Fruit fly (Drosophila melanogaster) whole organism, embryonic: ENCODE results near the gene CG17202.

Experiments
- CG11398 ChIP-seq: fragments of 200-800 bp; sonication (Bioruptor generic); optimal IDR thresholded peaks from 2 replicates; lab custom pipeline; 2016; ENCODE audit warnings: missing biosample characterization, missing genetic modification characterization
- CG11504 ChIP-seq: fragments of 200-800 bp; sonication (Bioruptor generic); optimal IDR thresholded peaks from 3 replicates; lab custom pipeline; 2019; ENCODE audit warnings: missing biosample characterization, mild to moderate bottlenecking, missing genetic modification characterization, moderate library complexity
- CG12744 ChIP-seq: fragments of 200-800 bp; sonication (Bioruptor generic); optimal IDR thresholded peaks from 2 replicates; lab custom pipeline; 2016; ENCODE audit warnings: missing biosample characterization, missing genetic modification characterization
- CG15479 ChIP-seq: fragments of 200-800 bp; sonication (Bioruptor generic); optimal IDR thresholded peaks from 3 replicates; lab custom pipeline; 2019; ENCODE audit warnings: missing biosample characterization, mild to moderate bottlenecking, missing genetic modification characterization, moderate library complexity
- CG15696 ChIP-seq: fragments of 200-800 bp; sonication (Bioruptor generic); optimal IDR thresholded peaks from 2 replicates; lab custom pipeline; 2019; ENCODE audit warnings: missing biosample characterization, mild to moderate bottlenecking, missing genetic modification characterization, moderate library complexity
- CG18476 ChIP-seq: fragments of 200-800 bp; sonication (Bioruptor generic); optimal IDR thresholded peaks from 2 replicates; lab custom pipeline; 2016; ENCODE audit warnings: missing biosample characterization, mild to moderate bottlenecking, missing genetic modification characterization
- CG31365 ChIP-seq: fragments of 200-800 bp; sonication (Bioruptor generic); optimal IDR thresholded peaks from 2 replicates; lab custom pipeline; 2018; ENCODE audit warnings: missing biosample characterization, mild to moderate bottlenecking, missing genetic modification characterization
- CG42726 ChIP-seq: fragments of 200-800 bp; sonication (Bioruptor generic); IDR thresholded peaks from 2 replicates; pipeline ENCODE4 v1.3.6; 2022; ENCODE audit warnings: missing biosample characterization, missing genetic modification characterization; ENCODE audit not compliant: partially characterized antibody
- CG6689 ChIP-seq: fragments of 200-800 bp; sonication (Bioruptor generic); IDR thresholded peaks from 2 replicates; pipeline ENCODE4 v1.3.6; 2022; ENCODE audit warnings: missing biosample characterization, missing genetic modification characterization
- CG7357 ChIP-seq: fragments of 200-800 bp; sonication (Bioruptor generic); IDR thresholded peaks from 3 replicates; pipeline ENCODE4 v1.3.6; 2022; ENCODE audit warnings: missing biosample characterization, missing genetic modification characterization
- Chrac-16 ChIP-seq: fragments of 200-800 bp; sonication (Bioruptor generic); optimal IDR thresholded peaks from 3 replicates; lab custom pipeline; 2016; ENCODE audit warnings: missing biosample characterization, missing genetic modification characterization
- D ChIP-seq, 2 experiments: fragments of 200-800 bp in 1 of 2; fragments of >200 bp in 1 of 2; sonication (Bioruptor generic) in 1 of 2; optimal IDR thresholded peaks; 2 replicates in 1 of 2; 3 replicates in 1 of 2; lab custom pipeline; 2017; ENCODE audit warnings: mild to moderate bottlenecking in 1 of 2, missing biosample characterization in 1 of 2, missing genetic modification characterization in 1 of 2, missing genetic modification reagents in 1 of 2
- Dll ChIP-seq: fragments of 200-800 bp; sonication (Bioruptor generic); IDR thresholded peaks from 4 replicates; pipeline ENCODE4 v1.3.6; 2022; ENCODE audit warnings: missing biosample characterization, missing genetic modification characterization; ENCODE audit not compliant: partially characterized antibody
- Drgx ChIP-seq: fragments of 200-800 bp; sonication (Bioruptor generic); IDR thresholded peaks from 2 replicates; pipeline ENCODE4 v1.3.6; 2022; ENCODE audit warnings: missing biosample characterization, missing genetic modification characterization
- Eip74EF ChIP-seq, 2 experiments: fragments of 200-800 bp in 1 of 2; fragments of >200 bp in 1 of 2; sonication (Bioruptor generic) in 1 of 2; optimal IDR thresholded peaks; 2 replicates each; lab custom pipeline; 2017 to 2019; ENCODE audit warnings: missing biosample characterization in 2 of 2, missing genetic modification characterization in 2 of 2, mild to moderate bottlenecking in 1 of 2, moderate library complexity in 1 of 2
- GATAe ChIP-seq: fragments of 200-800 bp; sonication (Bioruptor generic); conservative IDR thresholded peaks from 2 replicates; pipeline ENCODE4 v1.3.6; 2022; ENCODE audit warnings: missing biosample characterization, missing genetic modification characterization
- Gsc ChIP-seq: fragments of 200-800 bp; sonication (Bioruptor generic); IDR thresholded peaks from 2 replicates; pipeline ENCODE4 v1.3.6; 2022; ENCODE audit warnings: missing biosample characterization, missing genetic modification characterization
- H15 ChIP-seq: fragments of 200-800 bp; sonication (Bioruptor generic); IDR thresholded peaks from 3 replicates; pipeline ENCODE4 v1.3.6; 2022; ENCODE audit warnings: missing biosample characterization, missing genetic modification characterization
- HmgZ ChIP-seq: fragments of 200-800 bp; sonication (Bioruptor generic); optimal IDR thresholded peaks from 2 replicates; lab custom pipeline; 2018; ENCODE audit warnings: missing biosample characterization, mild to moderate bottlenecking, missing genetic modification characterization
- Hr3 ChIP-seq: fragments of 200-800 bp; sonication (Bioruptor generic); optimal IDR thresholded peaks from 3 replicates; lab custom pipeline; 2016; ENCODE audit warnings: missing biosample characterization, missing genetic modification characterization
- MBD-R2 ChIP-seq: fragments of 200-800 bp; sonication (Bioruptor generic); IDR thresholded peaks from 2 replicates; pipeline ENCODE4 v1.3.6; 2022; ENCODE audit warnings: missing biosample characterization, missing genetic modification characterization
- Med ChIP-seq: fragments of 200-800 bp; sonication (Bioruptor generic); peaks from one replicate; lab custom pipeline; 2016; ENCODE audit warnings: missing biosample characterization, missing genetic modification characterization, mild to moderate bottlenecking, inconsistent platforms, moderate library complexity
- Mes4 ChIP-seq: fragments of 200-800 bp; sonication (Bioruptor generic); optimal IDR thresholded peaks from 2 replicates; lab custom pipeline; 2016; ENCODE audit warnings: missing biosample characterization, missing genetic modification characterization
- Sox100B ChIP-seq: fragments of 200-800 bp; sonication (Bioruptor generic); optimal IDR thresholded peaks from 3 replicates; lab custom pipeline; 2018; ENCODE audit warnings: missing biosample characterization, mild to moderate bottlenecking, missing genetic modification characterization
- ab ChIP-seq: fragments of 200-800 bp; sonication (Bioruptor generic); optimal IDR thresholded peaks from 2 replicates; lab custom pipeline; 2016; ENCODE audit warnings: missing biosample characterization, missing genetic modification characterization
- abd-A ChIP-seq: fragments of 200-800 bp; sonication (Bioruptor generic); optimal IDR thresholded peaks from 3 replicates; lab custom pipeline; 2019; ENCODE audit warnings: missing biosample characterization, mild to moderate bottlenecking, missing genetic modification characterization, moderate library complexity
- chif ChIP-seq, 2 experiments: fragments of 200-800 bp; sonication (Bioruptor generic); optimal IDR thresholded peaks; 3 replicates each; lab custom pipeline; 2016; ENCODE audit warnings: missing biosample characterization in 2 of 2, missing genetic modification characterization in 2 of 2
- croc ChIP-seq: fragments of 200-800 bp; sonication (Bioruptor generic); conservative IDR thresholded peaks from 3 replicates; pipeline ENCODE4 v1.3.6; 2022; ENCODE audit warnings: missing biosample characterization, missing genetic modification characterization
- exex ChIP-seq: fragments of 200-800 bp; sonication (Bioruptor generic); optimal IDR thresholded peaks from 4 replicates; lab custom pipeline; 2018; ENCODE audit warnings: missing biosample characterization, mild to moderate bottlenecking, missing genetic modification characterization, moderate library complexity
- grn ChIP-seq: fragments of 200-800 bp; sonication (Bioruptor generic); optimal IDR thresholded peaks from 3 replicates; lab custom pipeline; 2017; ENCODE audit warnings: missing biosample characterization, missing genetic modification characterization
- hbn ChIP-seq: fragments of 200-800 bp; sonication (Bioruptor generic); IDR thresholded peaks from 2 replicates; pipeline ENCODE4 v1.3.6; 2022; ENCODE audit warnings: missing biosample characterization, missing genetic modification characterization; ENCODE audit not compliant: partially characterized antibody
- mirr ChIP-seq: fragments of 200-800 bp; sonication (Bioruptor generic); optimal IDR thresholded peaks from 3 replicates; lab custom pipeline; 2018; ENCODE audit warnings: missing biosample characterization, mild to moderate bottlenecking, missing genetic modification characterization
- pan ChIP-seq, 4 experiments: fragments of >200 bp in 3 of 4; fragments of 200-800 bp in 1 of 4; sonication (Bioruptor generic) in 1 of 4; optimal IDR thresholded peaks in 3 of 4; IDR thresholded peaks in 1 of 4; 2 replicates each; pipeline versions ENCODE4 v1.3.6 to Lab custom; 2017 to 2022; ENCODE audit warnings: missing biosample characterization in 2 of 4, missing genetic modification characterization in 2 of 4, mixed read lengths in 1 of 4
- pros ChIP-seq: fragments of 200-800 bp; sonication (Bioruptor generic); optimal IDR thresholded peaks from 3 replicates; lab custom pipeline; 2019; ENCODE audit warnings: missing biosample characterization, mild to moderate bottlenecking, missing genetic modification characterization, moderate library complexity
- pzg ChIP-seq: fragments of 200-800 bp; sonication (Bioruptor generic); optimal IDR thresholded peaks from 3 replicates; lab custom pipeline; 2018; ENCODE audit warnings: missing biosample characterization, mild to moderate bottlenecking, missing genetic modification characterization, moderate library complexity
- sug ChIP-seq: fragments of 200-800 bp; optimal IDR thresholded peaks from 2 replicates; lab custom pipeline; 2019; ENCODE audit warnings: missing biosample characterization, mild to moderate bottlenecking, missing genetic modification characterization, moderate library complexity
- tna ChIP-seq: fragments of 200-800 bp; sonication (Bioruptor generic); IDR thresholded peaks from 2 replicates; pipeline ENCODE4 v1.3.6; 2022; ENCODE audit warnings: missing biosample characterization, missing genetic modification characterization; ENCODE audit not compliant: partially characterized antibody
- vfl ChIP-seq: fragments of 200-800 bp; sonication (Bioruptor generic); optimal IDR thresholded peaks from 2 replicates; lab custom pipeline; 2016; ENCODE audit warnings: missing biosample characterization, missing genetic modification characterization
- zen ChIP-seq: fragments of 200-800 bp; sonication (Bioruptor generic); optimal IDR thresholded peaks from 3 replicates; lab custom pipeline; 2018; ENCODE audit warnings: missing biosample characterization, mild to moderate bottlenecking, missing genetic modification characterization, moderate library complexity

The CG17202 gene

dm6 chr3R:12379249-12379648, 43.3 kb upstream of the CG17202 start:
- TF ChIP-seq Hr3 (GFP tag; lab: Kevin White, UChicago): no peak
- TF ChIP-seq Mes4 (GFP tag; lab: Kevin White, UChicago): no peak
- no peak for TF ChIP-seq HmgZ (tag; lab: Kevin White, UChicago)
- peak; percentile 79 for TF ChIP-seq exex (tag; lab: Kevin White, UChicago)
- no peak for TF ChIP-seq Chrac-16 (GFP tag; lab: Kevin White, UChicago)
- TF ChIP-seq CG15696 (tag; lab: Kevin White, UChicago): no peak
- TF ChIP-seq Sox100B (GFP tag; lab: Kevin White, UChicago): no peak
- no peak for TF ChIP-seq MBD-R2 (GFP tag; lab: Robert Waterston, UW)
- TF ChIP-seq grn (GFP tag; lab: Kevin White, UChicago): peak; percentile 9
- no peak for TF ChIP-seq tna
- TF ChIP-seq CG42726 (GFP tag; lab: Robert Waterston, UW): no peak
- TF ChIP-seq chif (GFP tag; optimal IDR thresholded peaks at IDR 0.05; lab: Kevin White, UChicago): no peak
- peak; percentile 23 for TF ChIP-seq sug
- TF ChIP-seq CG11504: no peak
- no peak for TF ChIP-seq Gsc (GFP tag; lab: Robert Waterston, UW)
- no peak for TF ChIP-seq pzg (GFP tag; lab: Kevin White, UChicago)
- TF ChIP-seq croc (GFP tag; lab: Robert Waterston, UW): no peak
- TF ChIP-seq CG31365: no peak
- TF ChIP-seq pan (optimal IDR thresholded peaks at IDR 0.05; lab: Kevin White, UChicago): no peak
- no peak for TF ChIP-seq pan (GFP tag; optimal IDR thresholded peaks at IDR 0.05 in 1 of 2, IDR thresholded peaks at IDR 0.05 in 1 of 2)
- no peak for TF ChIP-seq Med (GFP tag; lab: Kevin White, UChicago)
- TF ChIP-seq GATAe: no peak
- TF ChIP-seq CG11398 (GFP tag; lab: Kevin White, UChicago): no peak
- no peak for TF ChIP-seq vfl
- TF ChIP-seq mirr: peak; percentile 50
- TF ChIP-seq Eip74EF (GFP tag; optimal IDR thresholded peaks at IDR 0.05; lab: Kevin White, UChicago): no peak
- TF ChIP-seq Dll (GFP tag; lab: Robert Waterston, UW): no peak
- TF ChIP-seq abd-A (tag; lab: Kevin White, UChicago): no peak

dm6 chr3R:12379708-12380107, 42.9 kb upstream of the CG17202 start, which contains the start of gene GstD8:
Gene GstD8 (plus strand): TSS chr3R:12380008.
- no peak for TF ChIP-seq CG6689 (GFP tag; lab: Robert Waterston, UW)
- peak; percentile 56 for TF ChIP-seq zen

dm6 chr3R:12381130-12381700, 41.4 kb upstream of the CG17202 start:
- TF ChIP-seq Drgx (GFP tag; lab: Robert Waterston, UW): peak; percentile 55
- TF ChIP-seq CG7357 (GFP tag; lab: Robert Waterston, UW): no peak
- TF ChIP-seq hbn (GFP tag; lab: Robert Waterston, UW): no peak
- peak; percentile 79 for TF ChIP-seq CG18476 (GFP tag; lab: Kevin White, UChicago)
- TF ChIP-seq CG12744 (GFP tag; lab: Kevin White, UChicago): no peak
- no peak for TF ChIP-seq ab (GFP tag; lab: Kevin White, UChicago)
- TF ChIP-seq, all 482 proteins: peak for 2

dm6 chr3R:12382563-12382962, 40.0 kb upstream of the CG17202 start, which contains the start of gene CG10035:
Gene CG10035 (minus strand): TSS chr3R:12382691.
- peak; percentile 55 for TF ChIP-seq D (optimal IDR thresholded peaks at IDR 0.05; lab: Kevin White, UChicago)
- no peak for TF ChIP-seq D (GFP tag; optimal IDR thresholded peaks at IDR 0.05; lab: Kevin White, UChicago)
- no peak for TF ChIP-seq pzg (GFP tag; lab: Kevin White, UChicago)
- TF ChIP-seq grn (GFP tag; lab: Kevin White, UChicago): no peak
- peak; percentile 98 for TF ChIP-seq zen
- TF ChIP-seq CG15479 (GFP tag; lab: Kevin White, UChicago): peak; percentile 20
- TF ChIP-seq pros (GFP tag; lab: Kevin White, UChicago): peak; percentile 12
- TF ChIP-seq H15 (GFP tag; lab: Robert Waterston, UW): no peak
